Fruit fly (Drosophila melanogaster) whole organism, wandering third instar larva: ENCODE measurements around the gene CG43049.

Source experiments
- CG9705 ChIP-seq: fragments of 200-800 bp; sonication (Bioruptor generic); optimal IDR thresholded peaks from 2 replicates; lab custom pipeline; 2018; ENCODE audit warnings: missing biosample characterization, mild to moderate bottlenecking, missing genetic modification characterization
- Hr83 ChIP-seq: fragments of 200-300 bp; sonication (Bioruptor generic); optimal IDR thresholded peaks from 2 replicates; lab custom pipeline; 2016; ENCODE audit warnings: missing biosample characterization, mild to moderate bottlenecking, missing genetic modification characterization, moderate library complexity; ENCODE audit not compliant: poor library complexity, severe bottlenecking
- Myc ChIP-seq: fragments of >200 bp; optimal IDR thresholded peaks from 2 replicates; lab custom pipeline; 2017
- N ChIP-seq: fragments of >200 bp; optimal IDR thresholded peaks from 2 replicates; lab custom pipeline; 2018; ENCODE audit warnings: missing biosample characterization, missing external identifiers, missing genetic modification characterization
- dl ChIP-seq, 2 experiments: fragments of 175-275, 200-275 bp in 1 of 2; fragments of 200-275 bp in 1 of 2; sonication (Bioruptor generic); optimal IDR thresholded peaks; lab custom pipeline; 2018; ENCODE audit warnings: mild to moderate bottlenecking in 2 of 2, missing biosample characterization in 2 of 2, missing genetic modification characterization in 2 of 2, moderate library complexity in 2 of 2; ENCODE audit not compliant: partially characterized antibody in 2 of 2, insufficient read depth in 1 of 2
- dsf ChIP-seq: sonication (Bioruptor generic); optimal IDR thresholded peaks from 2 replicates; lab custom pipeline; 2016; ENCODE audit warnings: missing biosample characterization, missing genetic modification characterization, borderline replicate concordance
- foxo ChIP-seq, 2 experiments: fragments of 200-800 bp; sonication (Bioruptor generic); optimal IDR thresholded peaks; 2 replicates in 1 of 2; 3 replicates in 1 of 2; lab custom pipeline; 2016 to 2017; ENCODE audit warnings: missing biosample characterization in 2 of 2, missing genetic modification characterization in 2 of 2
- fru ChIP-seq: fragments of 200-800 bp; sonication (Bioruptor generic); optimal IDR thresholded peaks from 3 replicates; lab custom pipeline; 2016; ENCODE audit warnings: missing biosample characterization, mild to moderate bottlenecking, missing genetic modification characterization
- psq ChIP-seq: fragments of 200-800 bp; sonication (Bioruptor generic); optimal IDR thresholded peaks from 3 replicates; lab custom pipeline; 2017; ENCODE audit warnings: missing biosample characterization, mild to moderate bottlenecking, missing genetic modification characterization, moderate library complexity

DNA sequence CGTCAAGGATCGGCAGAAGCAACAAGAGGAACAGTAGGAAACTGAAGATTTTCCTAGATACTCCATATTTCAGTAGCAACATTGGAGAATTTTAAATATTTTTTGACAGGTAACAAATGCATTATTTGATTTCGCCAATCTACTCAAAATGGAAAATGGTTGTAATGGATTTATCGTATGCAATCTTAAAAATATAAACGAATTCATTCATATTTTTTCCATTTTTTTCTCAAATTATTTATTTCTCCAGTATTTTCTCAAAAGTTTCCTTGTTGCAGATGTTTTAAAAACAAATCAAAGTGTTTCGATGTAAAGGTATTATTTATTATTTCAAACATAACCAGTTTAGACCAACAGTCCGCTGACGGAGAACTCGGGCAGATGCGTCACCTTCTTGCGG is 4.7 kb upstream of the CG43049 start, which contains the start of gene CG18223:
- TF ChIP-seq fru (GFP tag; lab: Kevin White, UChicago), result no peak
- no peak for TF ChIP-seq N (GFP tag; lab: Kevin White, UChicago)
- TF ChIP-seq psq (GFP tag; lab: Kevin White, UChicago), result no peak
- no peak for TF ChIP-seq Myc (lab: Kevin White, UChicago)
- TF ChIP-seq Hr83, result no peak
- TF ChIP-seq foxo (GFP tag; optimal IDR thresholded peaks at IDR 0.05; lab: Kevin White, UChicago), result no peak
- TF ChIP-seq dl (GFP tag; optimal IDR thresholded peaks at IDR 0.05; lab: Kevin White, UChicago; ENCODE audit: insufficient read depth in 1 of 2, partially characterized antibody in 2 of 2), result no peak
- TF ChIP-seq CG9705 (GFP tag; lab: Kevin White, UChicago), result no peak
- TF ChIP-seq dsf (GFP tag; lab: Kevin White, UChicago), result no peak
